Worm (Caenorhabditis elegans): Measurements from ENCODE around the gene C07E3.10.
A peak's percentile ranks its signal among the peaks of the same experiment; 100 is the strongest.

C07E3.10 gene

ce11 chrII:10390250-10390821 lies 44.2 kb downstream of the C07E3.10 start (continued):
- no peak for TF ChIP-seq skn-1 (tag; optimal IDR thresholded peaks at IDR 0.05)
- TF ChIP-seq snpc-4 (tag; optimal IDR thresholded peaks at IDR 0.05): no peak
- no peak for TF ChIP-seq nhr-12 (tag; optimal IDR thresholded peaks at IDR 0.05)
- peak; percentile 66 for TF ChIP-seq crh-2 (tag; optimal IDR thresholded peaks at IDR 0.05)
- peak; percentile 72 for TF ChIP-seq ztf-4 (tag; optimal IDR thresholded peaks at IDR 0.05)
- no peak for TF ChIP-seq dmd-4 (tag; optimal IDR thresholded peaks at IDR 0.05)
- peak; percentile 83 for TF ChIP-seq nhr-25 (tag; optimal IDR thresholded peaks at IDR 0.05)
- TF ChIP-seq nhr-10 (tag; optimal IDR thresholded peaks at IDR 0.05): peak; percentile 2
- peak; percentile 91 for TF ChIP-seq sma-9 (GFP tag; optimal IDR thresholded peaks at IDR 0.05)
- TF ChIP-seq sma-9 (tag; optimal IDR thresholded peaks at IDR 0.05): no peak
- peak; percentile 35 for TF ChIP-seq nhr-6 (tag; optimal IDR thresholded peaks at IDR 0.05)
- no peak for TF ChIP-seq unc-39 (tag; optimal IDR thresholded peaks at IDR 0.05)
- TF ChIP-seq peb-1 (tag; optimal IDR thresholded peaks at IDR 0.05): no peak
- no peak for TF ChIP-seq ceh-82 (tag; optimal IDR thresholded peaks at IDR 0.05)

ce11 chrII:10390854-10391253 lies 44.7 kb downstream of the C07E3.10 start, which contains the start of the genes T09F3.2 and T09F3.7:
Gene T09F3.2, plus strand, starts transcription at chrII:10391154.
Gene T09F3.7, plus strand, starts transcription at chrII:10391168.
- TF ChIP-seq blmp-1 (tag; optimal IDR thresholded peaks at IDR 0.05; ENCODE audit: insufficient read depth): no peak
- no peak for TF ChIP-seq gmeb-1 (tag; optimal IDR thresholded peaks at IDR 0.05)
- no peak for TF ChIP-seq nhr-6 (tag; optimal IDR thresholded peaks at IDR 0.05)
- no peak for TF ChIP-seq nhr-10 (tag; optimal IDR thresholded peaks at IDR 0.05)
- TF ChIP-seq lin-13 (GFP tag; optimal IDR thresholded peaks at IDR 0.05): no peak
- no peak for TF ChIP-seq alr-1 (tag; optimal IDR thresholded peaks at IDR 0.05)
- no peak for TF ChIP-seq dmd-4 (tag; optimal IDR thresholded peaks at IDR 0.05)

DNA sequence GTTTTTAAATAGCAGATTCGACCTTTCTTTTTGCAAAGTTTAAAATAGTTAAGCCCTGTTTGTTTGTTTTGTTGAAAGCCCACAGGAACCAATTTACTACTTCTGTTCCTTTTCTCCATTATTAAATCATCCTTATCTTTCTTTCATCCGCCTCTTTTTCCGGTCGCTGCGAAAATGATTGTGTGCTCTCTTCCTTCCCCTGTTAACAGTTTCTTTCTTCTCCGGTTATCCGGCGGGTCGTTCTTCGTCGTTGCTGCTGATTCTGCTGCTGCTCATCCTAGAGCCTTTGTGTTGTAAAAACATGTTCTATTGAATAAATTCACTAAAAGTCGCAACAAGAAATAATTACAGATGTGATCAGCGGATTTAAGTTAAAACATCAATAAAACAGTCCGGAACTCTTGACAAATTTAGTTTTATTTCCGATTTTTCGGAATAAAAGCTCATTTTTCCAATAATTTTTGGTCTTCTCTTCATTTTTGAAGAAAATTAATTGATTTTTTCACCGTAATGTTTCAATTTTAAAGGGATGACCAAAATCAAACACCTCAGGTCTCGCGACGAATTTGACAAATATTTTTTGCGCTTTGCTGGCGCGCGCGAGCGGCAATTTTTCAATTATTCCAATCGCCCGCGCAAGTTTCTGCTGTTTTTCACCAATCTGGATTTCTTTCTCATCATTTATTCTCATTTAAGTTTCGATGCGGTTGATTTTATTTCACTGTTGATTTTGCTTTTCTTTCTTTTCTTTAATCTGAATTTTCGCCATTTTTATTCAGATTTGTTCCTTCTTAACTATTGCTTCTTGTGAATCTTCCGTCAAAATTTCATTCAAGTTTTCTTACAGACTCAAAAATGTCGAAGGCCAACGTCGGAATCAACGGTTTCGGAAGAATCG lies 47.4 kb downstream of the C07E3.10 start, which contains the start of gene gpd-1:
gpd-1 (plus strand) TSS at position 848 of the 898 bp plus-strand sequence.
- TF ChIP-seq nhr-11 (tag; optimal IDR thresholded peaks at IDR 0.05) (no peak), zag-1 (tag; optimal IDR thresholded peaks at IDR 0.05) (no peak), elt-3 (tag; optimal IDR thresholded peaks at IDR 0.05) (no peak), gmeb-1 (tag; optimal IDR thresholded peaks at IDR 0.05) (no peak), ceh-16 (tag; optimal IDR thresholded peaks at IDR 0.05) (no peak), nhr-25 (tag; optimal IDR thresholded peaks at IDR 0.05) (no peak), F13H6.1 (tag; optimal IDR thresholded peaks at IDR 0.05) (no peak), blmp-1 (tag; optimal IDR thresholded peaks at IDR 0.05; ENCODE audit: insufficient read depth) (no peak), nhr-237 (tag; optimal IDR thresholded peaks at IDR 0.05) (no peak), unc-62 (GFP tag; optimal IDR thresholded peaks at IDR 0.05) (no peak), ama-1 (optimal IDR thresholded peaks at IDR 0.05) (no peak), lin-11 (tag; optimal IDR thresholded peaks at IDR 0.05) (no peak), C34F6.9 (tag; optimal IDR thresholded peaks at IDR 0.05) (no peak), nhr-129 (tag; optimal IDR thresholded peaks at IDR 0.05) (no peak), sma-9 (GFP tag; optimal IDR thresholded peaks at IDR 0.05) (no peak), sma-9 (tag; optimal IDR thresholded peaks at IDR 0.05) (no peak), dmd-4 (tag; optimal IDR thresholded peaks at IDR 0.05) (no peak)

ce11 chrII:10395303-10395757 lies 49.2 kb downstream of the C07E3.10 start, which contains the start of gene T09F3.4:
Gene T09F3.4, plus strand, starts transcription at chrII:10395707.
- TF ChIP-seq nhr-25 (tag; optimal IDR thresholded peaks at IDR 0.05) (peak; percentile 65), fos-1 (tag; optimal IDR thresholded peaks at IDR 0.05) (no peak), lsy-2 (tag; optimal IDR thresholded peaks at IDR 0.05) (peak; percentile 18 to 75), sma-3 (GFP tag; optimal IDR thresholded peaks at IDR 0.05) (peak; percentile 65), sma-9 (GFP tag; optimal IDR thresholded peaks at IDR 0.05) (peak; percentile 87), sma-9 (tag; optimal IDR thresholded peaks at IDR 0.05) (no peak), gmeb-1 (tag; optimal IDR thresholded peaks at IDR 0.05) (peak; percentile 72), F13H6.1 (tag; optimal IDR thresholded peaks at IDR 0.05) (peak; percentile 45), ztf-4 (tag; optimal IDR thresholded peaks at IDR 0.05) (no peak), unc-55 (GFP tag; optimal IDR thresholded peaks at IDR 0.05) (peak; percentile 81), lin-13 (GFP tag; optimal IDR thresholded peaks at IDR 0.05) (peak; percentile 56), nhr-129 (tag; optimal IDR thresholded peaks at IDR 0.05) (no peak), C34F6.9 (tag; optimal IDR thresholded peaks at IDR 0.05) (peak; percentile 43), crh-2 (tag; optimal IDR thresholded peaks at IDR 0.05) (peak; percentile 63), sem-4 (tag; optimal IDR thresholded peaks at IDR 0.05) (peak; percentile 19)
